Fruit fly (Drosophila melanogaster) whole organism, prepupa: ENCODE data around the gene zf30C.

Source experiments
- CG6854 ChIP-seq: fragments of 200-800 bp; sonication (Bioruptor generic); optimal IDR thresholded peaks from 2 replicates; lab custom pipeline; 2017; ENCODE audit warnings: missing biosample characterization, mild to moderate bottlenecking, missing genetic modification characterization
- CG9139 ChIP-seq: fragments of 200-800 bp; sonication (Bioruptor generic); optimal IDR thresholded peaks from 3 replicates; lab custom pipeline; 2017; ENCODE audit warnings: missing biosample characterization, mild to moderate bottlenecking, missing genetic modification characterization
- Sox102F ChIP-seq: fragments of 200-800 bp; sonication (Bioruptor generic); optimal IDR thresholded peaks from 2 replicates; lab custom pipeline; 2016; ENCODE audit warnings: missing biosample characterization, mild to moderate bottlenecking, missing genetic modification characterization
- Sox14 ChIP-seq: fragments of 200-800 bp; sonication (Bioruptor generic); optimal IDR thresholded peaks from 3 replicates; lab custom pipeline; 2016; ENCODE audit warnings: missing biosample characterization, missing genetic modification characterization
- ss ChIP-seq, 2 experiments: fragments of 200-800 bp; sonication (Bioruptor generic); optimal IDR thresholded peaks; 2 replicates in 1 of 2; 3 replicates in 1 of 2; lab custom pipeline; 2017 to 2018; ENCODE audit warnings: mild to moderate bottlenecking in 2 of 2, missing biosample characterization in 2 of 2, missing genetic modification characterization in 2 of 2, moderate library complexity in 1 of 2

DNA sequence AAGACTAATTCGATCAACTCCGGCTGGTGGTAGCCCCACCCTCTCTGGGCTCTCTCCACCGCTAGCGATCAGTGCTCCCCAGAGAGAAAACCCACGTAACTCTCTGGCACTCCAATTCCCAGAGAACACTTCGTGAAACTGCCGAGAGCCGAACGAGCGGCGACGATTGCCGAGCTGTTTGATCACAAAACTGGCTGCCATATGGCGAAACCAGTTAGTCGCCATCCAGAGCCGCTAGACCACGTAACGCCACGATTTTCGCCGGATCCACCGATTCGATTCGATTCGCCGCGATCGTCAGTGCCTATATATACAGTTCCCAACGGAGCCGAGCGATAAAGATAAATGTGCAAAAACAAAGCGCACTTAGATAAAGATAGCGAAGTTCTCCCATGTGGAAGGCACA is 24.0 kb downstream of the zf30C start, which contains the start of gene IP3K1:
- peak; percentile 88 for TF ChIP-seq CG6854 (GFP tag; lab: Kevin White, UChicago)
- peak; percentile 77 for TF ChIP-seq CG9139
- TF ChIP-seq Sox102F (GFP tag; lab: Kevin White, UChicago) = peak; percentile 75
- TF ChIP-seq Sox14 (GFP tag; lab: Kevin White, UChicago) = peak; percentile 60
- TF ChIP-seq ss (GFP tag; optimal IDR thresholded peaks at IDR 0.05; lab: Kevin White, UChicago) = peak; percentile 74 to 76
